Worm (Caenorhabditis elegans): ENCODE measurements around the gene K12D12.5.
A peak's percentile ranks its signal among the peaks of the same experiment; 100 is the strongest.

Gene K12D12.5

ce11 chrII:11859833-11860232 lies 996 bp upstream of the K12D12.5 start:
- TF ChIP-seq drap-1 (GFP tag; optimal IDR thresholded peaks at IDR 0.05) (no peak), mls-2 (tag; optimal IDR thresholded peaks at IDR 0.05) (no peak), unc-62 (GFP tag; optimal IDR thresholded peaks at IDR 0.05) (no peak), ztf-11 (tag; optimal IDR thresholded peaks at IDR 0.05) (no peak), bed-3 (GFP tag; optimal IDR thresholded peaks at IDR 0.05) (no peak)

ce11 chrII:11865644-11866043 lies 4.8 kb downstream of the K12D12.5 start, which contains the start of gene K12D12.4:
TSS of gene K12D12.4 (minus strand) at chrII:11865744.
- TF ChIP-seq nhr-2 (tag; optimal IDR thresholded peaks at IDR 0.05) = no peak
- TF ChIP-seq pha-4 (tag; optimal IDR thresholded peaks at IDR 0.05) = no peak
- TF ChIP-seq sptf-1 (tag; optimal IDR thresholded peaks at IDR 0.05) = no peak
- no peak for TF ChIP-seq sem-2 (GFP tag; optimal IDR thresholded peaks at IDR 0.05)
- no peak for TF ChIP-seq nhr-12 (tag; optimal IDR thresholded peaks at IDR 0.05)
- TF ChIP-seq elt-1 (tag; optimal IDR thresholded peaks at IDR 0.05; ENCODE audit: borderline replicate concordance, insufficient read depth) = no peak
- TF ChIP-seq lsy-2 (tag; optimal IDR thresholded peaks at IDR 0.05) = no peak
- no peak for TF ChIP-seq unc-62 (GFP tag; optimal IDR thresholded peaks at IDR 0.05)
- no peak for TF ChIP-seq lin-32 (GFP tag; optimal IDR thresholded peaks at IDR 0.05)
- no peak for TF ChIP-seq ceh-83 (GFP tag; optimal IDR thresholded peaks at IDR 0.05)
- no peak for TF ChIP-seq mep-1 (tag; optimal IDR thresholded peaks at IDR 0.05)

- no peak for TF ChIP-seq nhr-28 (tag; optimal IDR thresholded peaks at IDR 0.05)
- TF ChIP-seq mab-5 (tag; optimal IDR thresholded peaks at IDR 0.05) = no peak
- no peak for TF ChIP-seq unc-120 (tag; optimal IDR thresholded peaks at IDR 0.05; ENCODE audit: poor library complexity, severe bottlenecking)
- TF ChIP-seq pha-4 (tag; optimal IDR thresholded peaks at IDR 0.05) = no peak
- no peak for TF ChIP-seq lin-32 (GFP tag; optimal IDR thresholded peaks at IDR 0.05)
- TF ChIP-seq snpc-4 (tag; optimal IDR thresholded peaks at IDR 0.05) = no peak
- no peak for TF ChIP-seq mls-2 (tag; optimal IDR thresholded peaks at IDR 0.05)
- no peak for TF ChIP-seq unc-39 (tag; optimal IDR thresholded peaks at IDR 0.05)
- no peak for TF ChIP-seq M03D4.4 (tag; optimal IDR thresholded peaks at IDR 0.05)
- TF ChIP-seq elt-3 (tag; optimal IDR thresholded peaks at IDR 0.05) = no peak
- TF ChIP-seq blmp-1 (tag; optimal IDR thresholded peaks at IDR 0.05) = no peak
- TF ChIP-seq lin-13 (tag; optimal IDR thresholded peaks at IDR 0.05) = no peak
- TF ChIP-seq sem-2 (GFP tag; optimal IDR thresholded peaks at IDR 0.05) = no peak
- TF ChIP-seq tbx-8 (GFP tag; optimal IDR thresholded peaks at IDR 0.05) = no peak
- no peak for TF ChIP-seq drap-1 (GFP tag; optimal IDR thresholded peaks at IDR 0.05)
- TF ChIP-seq nhr-237 (tag; optimal IDR thresholded peaks at IDR 0.05) = no peak
- no peak for TF ChIP-seq elt-1 (tag; optimal IDR thresholded peaks at IDR 0.05; ENCODE audit: borderline replicate concordance, insufficient read depth)
- no peak for TF ChIP-seq flh-1 (GFP tag; optimal IDR thresholded peaks at IDR 0.05)
- no peak for TF ChIP-seq nhr-76 (tag; optimal IDR thresholded peaks at IDR 0.05)
These were observed 7.4 kb downstream of the K12D12.5 start, which contains the start of gene col-84 for ce11 chrII:11868234-11868633. TSS of gene col-84 (plus strand) at chrII:11868534.

ce11 chrII:11868893-11869292 lies 8.1 kb downstream of the K12D12.5 start:
- no peak for TF ChIP-seq lin-32 (GFP tag; optimal IDR thresholded peaks at IDR 0.05)
- TF ChIP-seq lsy-2 (tag; optimal IDR thresholded peaks at IDR 0.05) = no peak
- no peak for TF ChIP-seq ceh-83 (GFP tag; optimal IDR thresholded peaks at IDR 0.05)
- TF ChIP-seq ces-1 (GFP tag; optimal IDR thresholded peaks at IDR 0.05) = no peak
- no peak for TF ChIP-seq ham-2 (GFP tag; optimal IDR thresholded peaks at IDR 0.05)
- no peak for TF ChIP-seq nhr-12 (tag; optimal IDR thresholded peaks at IDR 0.05)
- no peak for TF ChIP-seq zip-8 (tag; optimal IDR thresholded peaks at IDR 0.05)
- no peak for TF ChIP-seq nhr-237 (tag; optimal IDR thresholded peaks at IDR 0.05)
- TF ChIP-seq lin-13 (tag; optimal IDR thresholded peaks at IDR 0.05) = no peak
- no peak for TF ChIP-seq ztf-11 (tag; optimal IDR thresholded peaks at IDR 0.05)
- no peak for TF ChIP-seq ceh-39 (tag; optimal IDR thresholded peaks at IDR 0.05)
- no peak for TF ChIP-seq sem-2 (GFP tag; optimal IDR thresholded peaks at IDR 0.05)

ce11 chrII:11874674-11875198 lies 13.9 kb downstream of the K12D12.5 start, which contains the start of the genes npp-3 and top-2:
TSS of gene npp-3 (minus strand) at chrII:11874788.
TSS of gene top-2 (plus strand) at chrII:11875148.
- TF ChIP-seq zip-8 (tag; optimal IDR thresholded peaks at IDR 0.05) (no peak), mep-1 (tag; optimal IDR thresholded peaks at IDR 0.05) (peak; percentile 77), blmp-1 (tag; optimal IDR thresholded peaks at IDR 0.05) (no peak), cnd-1 (tag; optimal IDR thresholded peaks at IDR 0.05) (peak; percentile 23), ztf-11 (tag; optimal IDR thresholded peaks at IDR 0.05) (no peak), pha-4 (tag; optimal IDR thresholded peaks at IDR 0.05) (peak; percentile 88), lin-32 (GFP tag; optimal IDR thresholded peaks at IDR 0.05) (no peak), M03D4.4 (tag; optimal IDR thresholded peaks at IDR 0.05) (no peak), ceh-39 (tag; optimal IDR thresholded peaks at IDR 0.05) (peak; percentile 94), unc-62 (GFP tag; optimal IDR thresholded peaks at IDR 0.05) (no peak), ceh-43 (GFP tag; optimal IDR thresholded peaks at IDR 0.05) (no peak), bed-3 (GFP tag; optimal IDR thresholded peaks at IDR 0.05) (no peak), mls-2 (tag; optimal IDR thresholded peaks at IDR 0.05) (no peak), sem-2 (GFP tag; optimal IDR thresholded peaks at IDR 0.05) (no peak), mab-5 (tag; optimal IDR thresholded peaks at IDR 0.05) (no peak), nhr-76 (tag; optimal IDR thresholded peaks at IDR 0.05) (no peak), ceh-83 (GFP tag; optimal IDR thresholded peaks at IDR 0.05) (no peak), nhr-237 (tag; optimal IDR thresholded peaks at IDR 0.05) (peak; percentile 83), flh-1 (GFP tag; optimal IDR thresholded peaks at IDR 0.05) (no peak), nhr-2 (tag; optimal IDR thresholded peaks at IDR 0.05) (no peak), unc-39 (tag; optimal IDR thresholded peaks at IDR 0.05) (no peak), snpc-4 (tag; optimal IDR thresholded peaks at IDR 0.05) (no peak), drap-1 (GFP tag; optimal IDR thresholded peaks at IDR 0.05) (peak; percentile 68), tbx-8 (GFP tag; optimal IDR thresholded peaks at IDR 0.05) (no peak), nhr-28 (tag; optimal IDR thresholded peaks at IDR 0.05) (no peak), elt-1 (tag; optimal IDR thresholded peaks at IDR 0.05; ENCODE audit: borderline replicate concordance, insufficient read depth) (no peak), lin-13 (tag; optimal IDR thresholded peaks at IDR 0.05) (peak; percentile 89), hlh-1 (tag; optimal IDR thresholded peaks at IDR 0.05) (peak; percentile 42), elt-3 (tag; optimal IDR thresholded peaks at IDR 0.05) (no peak), nhr-12 (tag; optimal IDR thresholded peaks at IDR 0.05) (no peak), ces-1 (GFP tag; optimal IDR thresholded peaks at IDR 0.05) (peak; percentile 79), sptf-1 (tag; optimal IDR thresholded peaks at IDR 0.05) (peak; percentile 55), unc-120 (tag; optimal IDR thresholded peaks at IDR 0.05; ENCODE audit: poor library complexity, severe bottlenecking) (peak; percentile 21), lsy-2 (tag; optimal IDR thresholded peaks at IDR 0.05) (peak; percentile 99), ham-2 (GFP tag; optimal IDR thresholded peaks at IDR 0.05) (peak; percentile 38)

Data from whole organism, mixed stage, embryonic.